ENCODE assay signal across 1 fruit fly cellular context in genomic region chr2L:4080768-4081167, dm6.
TF ChIP-seq lines count a peak whose summit lies in the region.

No protein-coding gene starts in this region.

TF ChIP-seq in whole organism, embryonic, 481 proteins besides CTCF, POLR2A, EP300 and RAD21 (continued from another document and continues in another):
- TF ChIP-seq CG6683 (GFP tag; optimal IDR thresholded peaks at IDR 0.05; lab: Kevin White, UChicago) (no peak), Six4 (GFP tag; optimal IDR thresholded peaks at IDR 0.05; lab: Kevin White, UChicago) (peak; percentile 40), CG6654 (GFP tag; optimal IDR thresholded peaks at IDR 0.05; lab: Kevin White, UChicago) (peak; percentile 8), gfzf (GFP tag; optimal IDR thresholded peaks at IDR 0.05; lab: Kevin White, UChicago) (no peak), inv (GFP tag; IDR thresholded peaks at IDR 0.05; lab: Robert Waterston, UW; ENCODE audit: partially characterized antibody) (no peak), Atf6 (GFP tag; IDR thresholded peaks at IDR 0.05; lab: Robert Waterston, UW) (peak; percentile 84), croc (GFP tag; conservative IDR thresholded peaks at IDR 0.05; lab: Robert Waterston, UW) (peak; percentile 50), trh (GFP tag; optimal IDR thresholded peaks at IDR 0.05; lab: Kevin White, UChicago) (no peak), Eip74EF (GFP tag; optimal IDR thresholded peaks at IDR 0.05; lab: Kevin White, UChicago) (peak in 1 of 2 experiments; percentile 47), al (GFP tag; IDR thresholded peaks at IDR 0.05; lab: Robert Waterston, UW) (peak; percentile 59), Trl (optimal IDR thresholded peaks at IDR 0.05; lab: Kevin White, UChicago) (no peak), Trl (GFP tag; optimal IDR thresholded peaks at IDR 0.05; lab: Kevin White, UChicago) (peak; percentile 64), CG15601 (tag; optimal IDR thresholded peaks at IDR 0.05; lab: Kevin White, UChicago) (peak; percentile 17), dan (GFP tag; IDR thresholded peaks at IDR 0.05; lab: Robert Waterston, UW) (no peak), Ravus (GFP tag; IDR thresholded peaks at IDR 0.05; lab: Robert Waterston, UW) (peak; percentile 60), ham (GFP tag; IDR thresholded peaks at IDR 0.05; lab: Robert Waterston, UW) (peak; percentile 38; the same call in 1 of the 2 replicates), bab2 (GFP tag; optimal IDR thresholded peaks at IDR 0.05; lab: Kevin White, UChicago) (peak; percentile 44), gt (GFP tag; IDR thresholded peaks at IDR 0.05; lab: Robert Waterston, UW) (peak; percentile 39; the same call in 1 of the 2 replicates), gce (GFP tag; IDR thresholded peaks at IDR 0.05; lab: Robert Waterston, UW) (peak; percentile 18; the same call in 1 of the 3 replicates), eyg (GFP tag; optimal IDR thresholded peaks at IDR 0.05; lab: Kevin White, UChicago) (peak; percentile 44), otp (GFP tag; IDR thresholded peaks at IDR 0.05; lab: Robert Waterston, UW) (peak; percentile 83), exex (tag; optimal IDR thresholded peaks at IDR 0.05; lab: Kevin White, UChicago) (peak; percentile 16), ci (GFP tag; IDR thresholded peaks at IDR 0.05; lab: Robert Waterston, UW) (peak; percentile 93), CG2129 (GFP tag; IDR thresholded peaks at IDR 0.05; lab: Robert Waterston, UW; ENCODE audit: partially characterized antibody) (no peak), rib (GFP tag; IDR thresholded peaks at IDR 0.05; lab: Robert Waterston, UW) (no peak), tx (GFP tag; optimal IDR thresholded peaks at IDR 0.05; lab: Kevin White, UChicago) (peak; percentile 20), Neu2 (GFP tag; optimal IDR thresholded peaks at IDR 0.05; lab: Kevin White, UChicago; ENCODE audit: borderline replicate concordance) (no peak), Dek (tag; optimal IDR thresholded peaks at IDR 0.05; lab: Kevin White, UChicago) (peak; percentile 70), emc (GFP tag; optimal IDR thresholded peaks at IDR 0.05; lab: Kevin White, UChicago) (no peak), gsb-n (tag; optimal IDR thresholded peaks at IDR 0.05; lab: Kevin White, UChicago) (peak; percentile 18), CG7839 (tag; optimal IDR thresholded peaks at IDR 0.05; lab: Kevin White, UChicago) (peak; percentile 87), mld (GFP tag; IDR thresholded peaks at IDR 0.05; lab: Robert Waterston, UW; ENCODE audit: partially characterized antibody) (no peak), Sry-β (GFP tag; optimal IDR thresholded peaks at IDR 0.05; lab: Kevin White, UChicago) (no peak), Dref (GFP tag; IDR thresholded peaks at IDR 0.05; lab: Robert Waterston, UW) (0 out of 2 replicates have a peak, but pooled peaks have one; percentile 6), ftz-f1 (GFP tag; optimal IDR thresholded peaks at IDR 0.05; lab: Kevin White, UChicago) (no peak), org-1 (GFP tag; optimal IDR thresholded peaks at IDR 0.05; lab: Kevin White, UChicago) (peak; percentile 69), ssp (GFP tag; IDR thresholded peaks at IDR 0.05; lab: Robert Waterston, UW) (peak; percentile 72), CG31224 (GFP tag; IDR thresholded peaks at IDR 0.05; lab: Robert Waterston, UW) (peak; percentile 19; the same call in 1 of the 2 replicates), dati (GFP tag; IDR thresholded peaks at IDR 0.05; lab: Robert Waterston, UW) (0 out of 2 replicates have a peak, but pooled peaks have one; percentile 32), prd (optimal IDR thresholded peaks at IDR 0.05; lab: Kevin White, UChicago) (no peak), prd (GFP tag; IDR thresholded peaks at IDR 0.05; lab: Robert Waterston, UW) (peak; percentile 85), tap (tag; optimal IDR thresholded peaks at IDR 0.05; lab: Kevin White, UChicago) (peak; percentile 56), Elba2 (GFP tag; optimal IDR thresholded peaks at IDR 0.05; lab: Kevin White, UChicago) (no peak), CG4617 (GFP tag; optimal IDR thresholded peaks at IDR 0.05; lab: Kevin White, UChicago; ENCODE audit: borderline replicate concordance) (peak; percentile 21), Med (GFP tag; lab: Kevin White, UChicago) (peak; percentile 94), CG3407 (GFP tag; optimal IDR thresholded peaks at IDR 0.05; lab: Kevin White, UChicago) (peak; percentile 72), CG1832 (GFP tag; optimal IDR thresholded peaks at IDR 0.05; lab: Kevin White, UChicago) (no peak), maf-S (GFP tag; optimal IDR thresholded peaks at IDR 0.05; lab: Kevin White, UChicago) (peak; percentile 74), CG43689 (GFP tag; IDR thresholded peaks at IDR 0.05; lab: Robert Waterston, UW) (peak; percentile 87), CG17912 (GFP tag; optimal IDR thresholded peaks at IDR 0.05; lab: Kevin White, UChicago) (peak; percentile 73), Dp (GFP tag; optimal IDR thresholded peaks at IDR 0.05; lab: Kevin White, UChicago) (no peak), fd96Cb (tag; optimal IDR thresholded peaks at IDR 0.05; lab: Kevin White, UChicago) (peak; percentile 62), fd3F (GFP tag; optimal IDR thresholded peaks at IDR 0.05; lab: Kevin White, UChicago) (peak; percentile 82), kni (GFP tag; optimal IDR thresholded peaks at IDR 0.05; lab: Kevin White, UChicago) (no peak), amos (GFP tag; IDR thresholded peaks at IDR 0.05; lab: Robert Waterston, UW; ENCODE audit: partially characterized antibody) (no peak), sr (GFP tag; IDR thresholded peaks at IDR 0.05; lab: Robert Waterston, UW) (peak; percentile 59; the same call in 1 of the 3 replicates), btn (GFP tag; optimal IDR thresholded peaks at IDR 0.05; lab: Kevin White, UChicago) (peak; percentile 39), her (GFP tag; optimal IDR thresholded peaks at IDR 0.05; lab: Kevin White, UChicago) (peak; percentile 60), CG15011 (GFP tag; optimal IDR thresholded peaks at IDR 0.05; lab: Kevin White, UChicago) (peak; percentile 25), sisA (GFP tag; IDR thresholded peaks at IDR 0.05; lab: Robert Waterston, UW) (peak; percentile 85), CG3281 (GFP tag; optimal IDR thresholded peaks at IDR 0.05; lab: Kevin White, UChicago) (peak; percentile 41), corto (GFP tag; optimal IDR thresholded peaks at IDR 0.05; lab: Kevin White, UChicago) (no peak), Gug (GFP tag; IDR thresholded peaks at IDR 0.05; lab: Robert Waterston, UW) (peak; percentile 70), Kr (GFP tag; optimal IDR thresholded peaks at IDR 0.05; lab: Kevin White, UChicago) (no peak), luna (GFP tag; optimal IDR thresholded peaks at IDR 0.05; lab: Kevin White, UChicago) (no peak), sna (GFP tag; IDR thresholded peaks at IDR 0.05; lab: Robert Waterston, UW; ENCODE audit: partially characterized antibody) (no peak), MBD-R2 (GFP tag; IDR thresholded peaks at IDR 0.05; lab: Robert Waterston, UW) (no peak; the same call in 1 of the 2 replicates), repo (GFP tag; optimal IDR thresholded peaks at IDR 0.05; lab: Kevin White, UChicago) (peak; percentile 38), Atf3 (GFP tag; optimal IDR thresholded peaks at IDR 0.05; lab: Kevin White, UChicago) (peak; percentile 76), CG10565 (GFP tag; optimal IDR thresholded peaks at IDR 0.05; lab: Kevin White, UChicago) (no peak), CkIIα-i1 (GFP tag; IDR thresholded peaks at IDR 0.05; lab: Robert Waterston, UW) (peak; percentile 71; the same call in 1 of the 2 replicates), CG18476 (GFP tag; optimal IDR thresholded peaks at IDR 0.05; lab: Kevin White, UChicago) (peak; percentile 40), Hr51 (GFP tag; optimal IDR thresholded peaks at IDR 0.05; lab: Kevin White, UChicago) (peak; percentile 29 to 76), toy (GFP tag; IDR thresholded peaks at IDR 0.05; lab: Robert Waterston, UW) (0 out of 2 replicates have a peak, but pooled peaks have one; percentile 54), NK7.1 (GFP tag; optimal IDR thresholded peaks at IDR 0.05; lab: Kevin White, UChicago) (no peak), Awh (GFP tag; IDR thresholded peaks at IDR 0.05; lab: Robert Waterston, UW) (peak; percentile 83), chn (GFP tag; optimal IDR thresholded peaks at IDR 0.05; lab: Kevin White, UChicago) (peak; percentile 89), tgo (GFP tag; IDR thresholded peaks at IDR 0.05; lab: Robert Waterston, UW) (peak; percentile 93), CG17612 (GFP tag; IDR thresholded peaks at IDR 0.05; lab: Robert Waterston, UW) (peak; percentile 58), CG32532 (GFP tag; IDR thresholded peaks at IDR 0.05; lab: Robert Waterston, UW) (peak; percentile 69), CG1529 (GFP tag; optimal IDR thresholded peaks at IDR 0.05; lab: Kevin White, UChicago) (peak; percentile 72), Taf1 (GFP tag; IDR thresholded peaks at IDR 0.05; lab: Robert Waterston, UW) (no peak; the same call in 1 of the 2 replicates), CG4328 (GFP tag; optimal IDR thresholded peaks at IDR 0.05; lab: Kevin White, UChicago) (no peak), sima (GFP tag; optimal IDR thresholded peaks at IDR 0.05; lab: Kevin White, UChicago) (no peak), CG2199 (GFP tag; IDR thresholded peaks at IDR 0.05; lab: Robert Waterston, UW) (no peak), twi (tag; optimal IDR thresholded peaks at IDR 0.05; lab: Kevin White, UChicago) (peak; percentile 36), CG13287 (GFP tag; IDR thresholded peaks at IDR 0.05; lab: Robert Waterston, UW; ENCODE audit: partially characterized antibody) (no peak), CG15696 (tag; optimal IDR thresholded peaks at IDR 0.05; lab: Kevin White, UChicago) (peak; percentile 7), psq (GFP tag; optimal IDR thresholded peaks at IDR 0.05; lab: Kevin White, UChicago) (no peak), Sox102F (GFP tag; optimal IDR thresholded peaks at IDR 0.05; lab: Kevin White, UChicago) (peak; percentile 92), Asciz (GFP tag; optimal IDR thresholded peaks at IDR 0.05; lab: Kevin White, UChicago) (peak; percentile 9), az2 (GFP tag; optimal IDR thresholded peaks at IDR 0.05; lab: Kevin White, UChicago) (peak; percentile 74), CG17186 (GFP tag; optimal IDR thresholded peaks at IDR 0.05; lab: Kevin White, UChicago) (no peak), CG12769 (tag; optimal IDR thresholded peaks at IDR 0.05; lab: Kevin White, UChicago) (peak; percentile 52), CG3847 (GFP tag; IDR thresholded peaks at IDR 0.05; lab: Robert Waterston, UW) (peak; percentile 67), B-H2 (GFP tag; optimal IDR thresholded peaks at IDR 0.05; lab: Kevin White, UChicago) (no peak), disco-r (GFP tag; optimal IDR thresholded peaks at IDR 0.05; lab: Kevin White, UChicago) (peak; percentile 64), CG17568 (GFP tag; optimal IDR thresholded peaks at IDR 0.05; lab: Kevin White, UChicago) (peak; percentile 66), CG6813 (GFP tag; optimal IDR thresholded peaks at IDR 0.05; lab: Kevin White, UChicago) (peak; percentile 34), Fer3 (tag; optimal IDR thresholded peaks at IDR 0.05; lab: Kevin White, UChicago) (peak; percentile 36), CG12071 (GFP tag; optimal IDR thresholded peaks at IDR 0.05; lab: Kevin White, UChicago) (peak; percentile 46), kay (GFP tag; optimal IDR thresholded peaks at IDR 0.05; lab: Kevin White, UChicago) (peak; percentile 50), NFAT (GFP tag; IDR thresholded peaks at IDR 0.05; lab: Robert Waterston, UW) (peak; percentile 57), CG10654 (GFP tag; optimal IDR thresholded peaks at IDR 0.05; lab: Kevin White, UChicago) (peak; percentile 45), CG2712 (tag; optimal IDR thresholded peaks at IDR 0.05; lab: Kevin White, UChicago) (peak; percentile 57), CG14667 (GFP tag; IDR thresholded peaks at IDR 0.05; lab: Robert Waterston, UW) (peak; percentile 74), CG42726 (GFP tag; IDR thresholded peaks at IDR 0.05; lab: Robert Waterston, UW; ENCODE audit: partially characterized antibody) (no peak), peb (GFP tag; IDR thresholded peaks at IDR 0.05; lab: Robert Waterston, UW) (peak; percentile 68), Xrp1 (GFP tag; IDR thresholded peaks at IDR 0.05; lab: Robert Waterston, UW) (peak; percentile 75), CG14965 (GFP tag; optimal IDR thresholded peaks at IDR 0.05; lab: Kevin White, UChicago; ENCODE audit: borderline replicate concordance) (no peak), CG6765 (GFP tag; optimal IDR thresholded peaks at IDR 0.05; lab: Kevin White, UChicago) (peak; percentile 38), sens-2 (GFP tag; IDR thresholded peaks at IDR 0.05; lab: Robert Waterston, UW) (peak; percentile 70), CG11695 (GFP tag; IDR thresholded peaks at IDR 0.05; lab: Robert Waterston, UW) (peak; percentile 88), kah (GFP tag; optimal IDR thresholded peaks at IDR 0.05; lab: Kevin White, UChicago) (peak; percentile 7), Myb (GFP tag; optimal IDR thresholded peaks at IDR 0.05; lab: Kevin White, UChicago) (peak; percentile 34), slp2 (GFP tag; optimal IDR thresholded peaks at IDR 0.05; lab: Kevin White, UChicago) (peak; percentile 45), CG18011 (GFP tag; optimal IDR thresholded peaks at IDR 0.05; lab: Kevin White, UChicago) (peak; percentile 27), pan (optimal IDR thresholded peaks at IDR 0.05; lab: Kevin White, UChicago) (no peak), pan (GFP tag; optimal IDR thresholded peaks at IDR 0.05 in 1 of 2, IDR thresholded peaks at IDR 0.05 in 1 of 2) (peak in 1 of 2 experiments; percentile 91), CoRest (tag; optimal IDR thresholded peaks at IDR 0.05; lab: Kevin White, UChicago) (peak; percentile 75), lov (optimal IDR thresholded peaks at IDR 0.05; lab: Kevin White, UChicago) (no peak), lov (GFP tag; IDR thresholded peaks at IDR 0.05; lab: Robert Waterston, UW) (peak; percentile 79; the same call in 2 of the 3 replicates), wek (GFP tag; optimal IDR thresholded peaks at IDR 0.05; lab: Kevin White, UChicago) (no peak), CG10462 (GFP tag; optimal IDR thresholded peaks at IDR 0.05; lab: Kevin White, UChicago) (peak; percentile 49), CG10543 (GFP tag; optimal IDR thresholded peaks at IDR 0.05; lab: Kevin White, UChicago) (peak; percentile 15), lmd (GFP tag; IDR thresholded peaks at IDR 0.05; lab: Robert Waterston, UW) (peak; percentile 86), CG8478 (optimal IDR thresholded peaks at IDR 0.05; lab: Kevin White, UChicago) (no peak), CG11723 (GFP tag; optimal IDR thresholded peaks at IDR 0.05; lab: Kevin White, UChicago) (peak; percentile 35), D19A (tag; optimal IDR thresholded peaks at IDR 0.05; lab: Kevin White, UChicago) (peak; percentile 47), BEAF-32 (GFP tag; optimal IDR thresholded peaks at IDR 0.05; lab: Kevin White, UChicago) (no peak), CG18262 (tag; optimal IDR thresholded peaks at IDR 0.05; lab: Kevin White, UChicago) (peak; percentile 51)
